Worm (Caenorhabditis elegans) whole organism, mixed stage, embryonic: ENCODE measurements around the gene F44B9.2.

Source experiments
- lin-13 ChIP-seq: fragments of 150-350 bp; optimal IDR thresholded peaks from 2 replicates; lab custom pipeline; 2014; ENCODE audit warnings: missing biosample characterization, missing genetic modification characterization
- mls-2 ChIP-seq: sonication (generic microtip); optimal IDR thresholded peaks from 2 replicates; lab custom pipeline; 2016; ENCODE audit warnings: mild to moderate bottlenecking, missing genetic modification characterization, moderate library complexity, missing compliant biosample characterization
- nhr-12 ChIP-seq: fragments of 150-350 bp; optimal IDR thresholded peaks from 2 replicates; lab custom pipeline; 2014; ENCODE audit warnings: missing biosample characterization, missing genetic modification characterization
- nhr-237 ChIP-seq: fragments of 150-350 bp; optimal IDR thresholded peaks from 2 replicates; lab custom pipeline; 2014; ENCODE audit warnings: missing biosample characterization, missing genetic modification characterization
- nhr-28 ChIP-seq: fragments of 150-350 bp; optimal IDR thresholded peaks from 2 replicates; lab custom pipeline; 2014; ENCODE audit warnings: missing biosample characterization, missing genetic modification characterization
- nhr-76 ChIP-seq: sonication (generic microtip); optimal IDR thresholded peaks from 2 replicates; lab custom pipeline; 2017; ENCODE audit warnings: missing biosample characterization, missing genetic modification characterization
- ztf-11 ChIP-seq: fragments of 150-350 bp; optimal IDR thresholded peaks from 2 replicates; lab custom pipeline; 2014; ENCODE audit warnings: missing biosample characterization, missing genetic modification characterization

ce11 chrIII:7972687-7973086, 49.6 kb upstream of the F44B9.2 start:
- no peak for TF ChIP-seq nhr-12 (tag; lab: Kevin White, UChicago)
- no peak for TF ChIP-seq mls-2 (tag; lab: Kevin White, UChicago)
- no peak for TF ChIP-seq ztf-11 (tag; lab: Kevin White, UChicago)
- no peak for TF ChIP-seq nhr-28 (tag; lab: Kevin White, UChicago)
- no peak for TF ChIP-seq nhr-237 (tag; lab: Kevin White, UChicago)
- TF ChIP-seq nhr-76 (tag; lab: Kevin White, UChicago): no peak
- TF ChIP-seq lin-13: no peak
